Worm (Caenorhabditis elegans) whole organism, L3 larva: ENCODE data around the gene npp-16.

ENCODE experiments used
- R02D3.7 ChIP-seq: fragments of 150-350 bp; optimal IDR thresholded peaks from 2 replicates; lab custom pipeline; 2014; ENCODE audit warnings: missing biosample characterization, missing genetic modification characterization
- ZK546.5 ChIP-seq: sonication (generic microtip); optimal IDR thresholded peaks from 2 replicates; lab custom pipeline; 2017; ENCODE audit warnings: missing biosample characterization, missing genetic modification characterization
- aly-2 ChIP-seq: fragments of 150-350 bp; optimal IDR thresholded peaks from 2 replicates; lab custom pipeline; 2014; ENCODE audit warnings: missing biosample characterization, missing genetic modification characterization
- ama-1 ChIP-seq: fragments of 150-350 bp; optimal IDR thresholded peaks from 2 replicates; lab custom pipeline; 2018
- ceh-16 ChIP-seq: sonication (generic microtip); optimal IDR thresholded peaks from 2 replicates; lab custom pipeline; 2017; ENCODE audit warnings: missing biosample characterization, missing genetic modification characterization
- ceh-28 ChIP-seq: fragments of 150-350 bp; optimal IDR thresholded peaks from 2 replicates; lab custom pipeline; 2014; ENCODE audit warnings: missing biosample characterization, missing genetic modification reagents, missing genetic modification characterization
- daf-12 ChIP-seq: fragments of 150-350 bp; optimal IDR thresholded peaks from 2 replicates; lab custom pipeline; 2014; ENCODE audit warnings: missing biosample characterization, missing genetic modification reagents, missing genetic modification characterization
- egl-27 ChIP-seq: sonication (generic microtip); optimal IDR thresholded peaks from 4 replicates; lab custom pipeline; 2017; ENCODE audit warnings: missing biosample characterization, missing genetic modification reagents, missing genetic modification characterization
- egl-5 ChIP-seq: fragments of 150-350 bp; optimal IDR thresholded peaks from 2 replicates; lab custom pipeline; 2017; ENCODE audit warnings: missing biosample characterization, missing genetic modification reagents, missing genetic modification characterization, inconsistent platforms
- elt-1 ChIP-seq: fragments of 150-350 bp; optimal IDR thresholded peaks from 2 replicates; lab custom pipeline; 2014; ENCODE audit warnings: missing biosample characterization, missing genetic modification characterization
- elt-3 ChIP-seq, 3 experiments: fragments of 150-350 bp in 1 of 3; sonication (generic microtip) in 2 of 3; optimal IDR thresholded peaks; 2 replicates in 2 of 3; 4 replicates in 1 of 3; lab custom pipeline; 2014 to 2017; ENCODE audit warnings: missing biosample characterization in 3 of 3, missing genetic modification characterization in 3 of 3
- eor-1 ChIP-seq, 2 experiments: fragments of 150-350 bp; optimal IDR thresholded peaks; 2 replicates each; lab custom pipeline; 2014 to 2018; ENCODE audit warnings: missing biosample characterization in 2 of 2, missing genetic modification characterization in 2 of 2
- fkh-10 ChIP-seq: sonication (generic microtip); optimal IDR thresholded peaks from 2 replicates; lab custom pipeline; 2017; ENCODE audit warnings: missing biosample characterization, missing genetic modification reagents, missing genetic modification characterization
- fkh-2 ChIP-seq: fragments of 150-350 bp; optimal IDR thresholded peaks from 2 replicates; lab custom pipeline; 2014; ENCODE audit warnings: missing biosample characterization, missing genetic modification reagents, missing genetic modification characterization
- fos-1 ChIP-seq: fragments of 150-350 bp; optimal IDR thresholded peaks from 2 replicates; lab custom pipeline; 2014; ENCODE audit warnings: missing biosample characterization, missing genetic modification characterization
- hmg-11 ChIP-seq: sonication (generic microtip); optimal IDR thresholded peaks from 2 replicates; lab custom pipeline; 2016; ENCODE audit warnings: missing genetic modification characterization, missing compliant biosample characterization
- jun-1 ChIP-seq: fragments of 150-350 bp; optimal IDR thresholded peaks from 2 replicates; lab custom pipeline; 2014; ENCODE audit warnings: missing biosample characterization, missing genetic modification reagents, missing genetic modification characterization
- lin-15B ChIP-seq: fragments of 150-350 bp; optimal IDR thresholded peaks from 2 replicates; lab custom pipeline; 2014; ENCODE audit warnings: missing biosample characterization, missing genetic modification characterization
- lin-39 ChIP-seq: fragments of 150-350 bp; optimal IDR thresholded peaks from 2 replicates; lab custom pipeline; 2018; ENCODE audit warnings: missing biosample characterization, missing genetic modification reagents, missing genetic modification characterization
- lsy-12 ChIP-seq: sonication (generic microtip); optimal IDR thresholded peaks from 2 replicates; lab custom pipeline; 2016; ENCODE audit warnings: mild to moderate bottlenecking, missing genetic modification characterization, missing compliant biosample characterization
- mdl-1 ChIP-seq: fragments of 150-350 bp; optimal IDR thresholded peaks from 2 replicates; lab custom pipeline; 2014; ENCODE audit warnings: missing biosample characterization, missing genetic modification characterization
- mml-1 ChIP-seq: fragments of 150-350 bp; sonication (generic microtip); optimal IDR thresholded peaks from 3 replicates; lab custom pipeline; 2014; ENCODE audit warnings: missing biosample characterization, missing genetic modification characterization
- nfya-1 ChIP-seq: sonication (generic microtip); optimal IDR thresholded peaks from 2 replicates; lab custom pipeline; 2017; ENCODE audit warnings: missing genetic modification characterization, mild to moderate bottlenecking, missing compliant biosample characterization, antibody characterized with exemption, moderate library complexity; ENCODE audit not compliant: insufficient read depth
- nhr-11 ChIP-seq: fragments of 150-350 bp; optimal IDR thresholded peaks from 2 replicates; lab custom pipeline; 2014; ENCODE audit warnings: missing biosample characterization, missing genetic modification characterization
- nhr-12 ChIP-seq: fragments of 150-350 bp; optimal IDR thresholded peaks from 2 replicates; lab custom pipeline; 2014; ENCODE audit warnings: missing biosample characterization, missing genetic modification characterization
- nhr-23 ChIP-seq: fragments of 150-350 bp; optimal IDR thresholded peaks from 2 replicates; lab custom pipeline; 2014; ENCODE audit warnings: missing biosample characterization, missing genetic modification reagents, missing genetic modification characterization
- nhr-237 ChIP-seq: fragments of 150-350 bp; optimal IDR thresholded peaks from 2 replicates; lab custom pipeline; 2014; ENCODE audit warnings: missing biosample characterization, missing genetic modification characterization
- nhr-25 ChIP-seq: sonication (generic microtip); optimal IDR thresholded peaks from 2 replicates; lab custom pipeline; 2017; ENCODE audit warnings: missing biosample characterization, missing genetic modification characterization
- nhr-28 ChIP-seq: fragments of 150-350 bp; optimal IDR thresholded peaks from 2 replicates; lab custom pipeline; 2014; ENCODE audit warnings: missing biosample characterization, missing genetic modification characterization
- nhr-43 ChIP-seq: sonication (generic microtip); optimal IDR thresholded peaks from 2 replicates; lab custom pipeline; 2016; ENCODE audit warnings: mild to moderate bottlenecking, missing genetic modification characterization, missing compliant biosample characterization; ENCODE audit not compliant: poor library complexity, severe bottlenecking
- nhr-67 ChIP-seq: fragments of 150-350 bp; optimal IDR thresholded peaks from 2 replicates; lab custom pipeline; 2014; ENCODE audit warnings: missing biosample characterization, missing genetic modification characterization
- nhr-76 ChIP-seq: fragments of 150-350 bp; sonication (generic microtip); optimal IDR thresholded peaks from 5 replicates; lab custom pipeline; 2014; ENCODE audit warnings: missing biosample characterization, missing genetic modification characterization
- nhr-77 ChIP-seq: fragments of 150-350 bp; optimal IDR thresholded peaks from 2 replicates; lab custom pipeline; 2014; ENCODE audit warnings: missing biosample characterization, missing genetic modification characterization
- pqm-1 ChIP-seq: fragments of 150-350 bp; optimal IDR thresholded peaks from 2 replicates; lab custom pipeline; 2017; ENCODE audit warnings: missing biosample characterization, missing genetic modification characterization, inconsistent platforms
- snpc-4 ChIP-seq: fragments of 150-350 bp; optimal IDR thresholded peaks from 2 replicates; lab custom pipeline; 2014; ENCODE audit warnings: missing biosample characterization, missing genetic modification characterization
- tbx-2 ChIP-seq: sonication (generic microtip); optimal IDR thresholded peaks from 2 replicates; lab custom pipeline; 2016; ENCODE audit warnings: mild to moderate bottlenecking, missing genetic modification characterization, missing compliant biosample characterization
- unc-62 ChIP-seq: fragments of 150-350 bp; sonication (generic microtip); optimal IDR thresholded peaks from 4 replicates; lab custom pipeline; 2014; ENCODE audit warnings: missing biosample characterization, missing genetic modification reagents, missing genetic modification characterization
- zag-1 ChIP-seq: fragments of 150-350 bp; optimal IDR thresholded peaks from 2 replicates; lab custom pipeline; 2014; ENCODE audit warnings: missing biosample characterization, missing genetic modification characterization
- ztf-11 ChIP-seq: fragments of 150-350 bp; optimal IDR thresholded peaks from 2 replicates; lab custom pipeline; 2014; ENCODE audit warnings: missing biosample characterization, missing genetic modification characterization
- ztf-4 ChIP-seq: fragments of 150-350 bp; optimal IDR thresholded peaks from 2 replicates; lab custom pipeline; 2014; ENCODE audit warnings: missing biosample characterization, missing genetic modification characterization

npp-16 gene

ce11 chrIII:11936668-11937276, 21.0 kb downstream of the npp-16 start:
- TF ChIP-seq ama-1 (lab: Kevin White, UChicago) (peak; percentile 75), eor-1 (tag; optimal IDR thresholded peaks at IDR 0.05; lab: Kevin White, UChicago) (no peak), unc-62 (GFP tag; lab: Kevin White, UChicago) (no peak), nfya-1 (tag; lab: Kevin White, UChicago) (peak; percentile 38), nhr-28 (no peak), hmg-11 (tag; lab: Kevin White, UChicago) (no peak), fkh-2 (tag; lab: Kevin White, UChicago) (no peak), egl-5 (no peak), nhr-237 (tag; lab: Kevin White, UChicago) (no peak), pqm-1 (tag; lab: Kevin White, UChicago) (no peak), nhr-11 (tag; lab: Kevin White, UChicago) (no peak), ceh-28 (tag; lab: Kevin White, UChicago) (no peak)

DNA sequence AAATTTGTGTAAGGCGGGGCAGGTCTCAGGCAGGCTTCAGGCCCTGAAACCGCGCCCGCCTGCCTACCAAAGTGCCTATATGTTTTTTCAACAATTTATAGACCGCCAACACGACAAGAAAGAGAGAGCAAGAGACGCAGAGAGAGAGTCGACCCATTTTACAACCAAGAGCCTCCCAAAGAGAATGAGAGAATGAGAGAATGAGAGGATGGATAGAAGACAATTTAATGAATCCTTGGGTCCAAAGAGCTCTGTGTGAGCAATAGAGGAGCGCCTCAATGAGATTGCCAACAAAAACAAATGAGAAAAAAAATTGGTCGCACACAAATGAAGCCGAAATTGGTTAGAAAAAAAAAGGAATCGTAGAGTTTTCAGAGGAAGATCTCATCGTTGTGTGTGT, 22.2 kb downstream of the npp-16 start:
- TF ChIP-seq egl-5, result peak; percentile 28
- peak; percentile 46 for TF ChIP-seq nfya-1 (tag; lab: Kevin White, UChicago)
- TF ChIP-seq nhr-25 (tag; lab: Kevin White, UChicago), result no peak

- TF ChIP-seq ceh-28 (tag; lab: Kevin White, UChicago), result no peak
- no peak for TF ChIP-seq nhr-25 (tag; lab: Kevin White, UChicago)
- TF ChIP-seq nhr-76 (tag; lab: Kevin White, UChicago), result no peak
- no peak for TF ChIP-seq mml-1 (tag; lab: Kevin White, UChicago)
- no peak for TF ChIP-seq fos-1 (tag; lab: Kevin White, UChicago)
- TF ChIP-seq fkh-2 (tag; lab: Kevin White, UChicago), result no peak
- TF ChIP-seq tbx-2 (tag; lab: Kevin White, UChicago), result no peak
- TF ChIP-seq lin-39, result no peak
- no peak for TF ChIP-seq nhr-23 (tag; lab: Kevin White, UChicago)
- no peak for TF ChIP-seq ceh-16 (tag; lab: Kevin White, UChicago)
- TF ChIP-seq nhr-67, result no peak
- no peak for TF ChIP-seq ZK546.5 (tag; lab: Kevin White, UChicago)
- no peak for TF ChIP-seq ztf-11 (tag; lab: Kevin White, UChicago)
- no peak for TF ChIP-seq ztf-4 (tag; lab: Kevin White, UChicago)
- TF ChIP-seq zag-1 (tag; lab: Kevin White, UChicago), result no peak
- no peak for TF ChIP-seq lsy-12 (tag; lab: Kevin White, UChicago)
- TF ChIP-seq elt-3 (tag; optimal IDR thresholded peaks at IDR 0.05; lab: Kevin White, UChicago), result no peak
- TF ChIP-seq nhr-237 (tag; lab: Kevin White, UChicago), result no peak
- TF ChIP-seq nhr-12 (tag; lab: Kevin White, UChicago), result no peak
- TF ChIP-seq ama-1 (lab: Kevin White, UChicago), result no peak
These were observed 22.8 kb downstream of the npp-16 start for ce11 chrIII:11938525-11938924.

DNA sequence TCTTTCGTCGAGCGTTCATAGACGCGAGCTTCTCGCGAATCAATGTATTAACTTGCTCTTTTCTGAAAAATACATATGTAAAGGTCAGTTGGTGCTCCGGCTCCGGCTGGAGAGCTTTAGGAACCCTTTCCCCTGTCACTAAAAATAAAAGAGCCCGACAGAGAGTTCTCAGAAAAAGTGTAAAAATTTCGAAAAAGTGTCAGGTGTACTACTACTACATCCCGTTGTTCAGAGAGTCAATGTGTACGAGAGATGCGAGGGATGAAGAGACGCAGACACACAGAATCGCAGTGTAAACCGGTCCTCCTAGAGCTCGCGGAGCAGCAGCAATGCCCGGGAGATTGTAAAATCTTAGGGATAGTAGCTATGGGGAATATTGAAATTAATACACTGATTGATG, 26.9 kb downstream of the npp-16 start:
- TF ChIP-seq nfya-1 (tag; lab: Kevin White, UChicago) (peak; percentile 56), lin-15B (tag; lab: Kevin White, UChicago) (peak; percentile 10), nhr-11 (tag; lab: Kevin White, UChicago) (no peak), jun-1 (tag; lab: Kevin White, UChicago) (no peak), egl-27 (tag; lab: Kevin White, UChicago) (no peak), snpc-4 (tag; lab: Kevin White, UChicago) (no peak), egl-5 (no peak)

ce11 chrIII:11946062-11946749, 30.5 kb downstream of the npp-16 start:
- no peak for TF ChIP-seq mml-1 (tag; lab: Kevin White, UChicago)
- no peak for TF ChIP-seq elt-1 (tag; lab: Kevin White, UChicago)
- TF ChIP-seq ceh-16 (tag; lab: Kevin White, UChicago), result no peak
- no peak for TF ChIP-seq elt-3 (tag; optimal IDR thresholded peaks at IDR 0.05; lab: Kevin White, UChicago)
- TF ChIP-seq ztf-4 (tag; lab: Kevin White, UChicago), result no peak
- TF ChIP-seq snpc-4 (tag; lab: Kevin White, UChicago), result peak; percentile 77
- no peak for TF ChIP-seq nhr-77 (tag; lab: Kevin White, UChicago)
- peak; percentile 40 for TF ChIP-seq R02D3.7 (tag; lab: Kevin White, UChicago)
- peak; percentile 84 for TF ChIP-seq fkh-10 (GFP tag; lab: Kevin White, UChicago)
- TF ChIP-seq mdl-1 (tag; lab: Kevin White, UChicago), result no peak
- peak; percentile 96 for TF ChIP-seq nhr-43
- TF ChIP-seq ZK546.5 (tag; lab: Kevin White, UChicago), result no peak
- no peak for TF ChIP-seq daf-12
- peak; percentile 95 for TF ChIP-seq nfya-1 (tag; lab: Kevin White, UChicago)
- no peak for TF ChIP-seq fkh-2 (tag; lab: Kevin White, UChicago)
- no peak for TF ChIP-seq ceh-28 (tag; lab: Kevin White, UChicago)
- TF ChIP-seq nhr-11 (tag; lab: Kevin White, UChicago), result no peak
- TF ChIP-seq eor-1 (tag; optimal IDR thresholded peaks at IDR 0.05; lab: Kevin White, UChicago), result peak in 1 of 2 experiments; percentile 74
- no peak for TF ChIP-seq aly-2 (tag; lab: Kevin White, UChicago)
- TF ChIP-seq lin-15B (tag; lab: Kevin White, UChicago), result peak; percentile 90
- no peak for TF ChIP-seq unc-62 (GFP tag; lab: Kevin White, UChicago)
- TF ChIP-seq hmg-11 (tag; lab: Kevin White, UChicago), result peak; percentile 65
- TF ChIP-seq ztf-11 (tag; lab: Kevin White, UChicago), result no peak
- TF ChIP-seq nhr-237 (tag; lab: Kevin White, UChicago), result no peak
